Worm (Caenorhabditis elegans) whole organism, L1 larva: ENCODE measurements around the gene K01D12.15.

Experiments
- F16B12.6 ChIP-seq: fragments of 150-350 bp; optimal IDR thresholded peaks from 2 replicates; lab custom pipeline; 2014; ENCODE audit warnings: missing biosample characterization, missing genetic modification characterization
- Y116A8C.19 ChIP-seq: sonication (generic microtip); optimal IDR thresholded peaks from 2 replicates; lab custom pipeline; 2016; ENCODE audit warnings: missing compliant biosample characterization, missing genetic modification characterization, borderline replicate concordance
- aha-1 ChIP-seq: fragments of 150-350 bp; optimal IDR thresholded peaks from 2 replicates; lab custom pipeline; 2014; ENCODE audit warnings: missing biosample characterization, missing genetic modification characterization
- aly-2 ChIP-seq: fragments of 150-350 bp; optimal IDR thresholded peaks from 2 replicates; lab custom pipeline; 2014; ENCODE audit warnings: missing biosample characterization, missing genetic modification characterization
- blmp-1 ChIP-seq: fragments of 150-350 bp; optimal IDR thresholded peaks from 2 replicates; lab custom pipeline; 2014; ENCODE audit warnings: missing biosample characterization, missing genetic modification characterization
- ceh-8 ChIP-seq: fragments of 200-800 bp; sonication (Bioruptor generic); optimal IDR thresholded peaks from 2 replicates; lab custom pipeline; 2018; ENCODE audit warnings: mild to moderate bottlenecking, missing genetic modification characterization, moderate library complexity, missing compliant biosample characterization
- ceh-90 ChIP-seq: sonication (generic microtip); optimal IDR thresholded peaks from 2 replicates; lab custom pipeline; 2016; ENCODE audit warnings: missing genetic modification characterization, missing compliant biosample characterization
- ces-1 ChIP-seq: fragments of 150-350 bp; optimal IDR thresholded peaks from 2 replicates; lab custom pipeline; 2014; ENCODE audit warnings: missing biosample characterization, missing genetic modification reagents, missing genetic modification characterization
- dsc-1 ChIP-seq: sonication (generic microtip); optimal IDR thresholded peaks from 2 replicates; lab custom pipeline; 2016; ENCODE audit warnings: mild to moderate bottlenecking, missing genetic modification characterization, missing compliant biosample characterization
- efl-3 ChIP-seq: fragments of 200-800 bp; sonication (Bioruptor generic); optimal IDR thresholded peaks from 2 replicates; lab custom pipeline; 2018; ENCODE audit warnings: mild to moderate bottlenecking, missing genetic modification characterization, missing compliant biosample characterization
- egl-13 ChIP-seq: sonication (generic microtip); optimal IDR thresholded peaks from 2 replicates; lab custom pipeline; 2016; ENCODE audit warnings: missing genotype, missing genetic modification reagents, missing genetic modification characterization, missing compliant biosample characterization
- egl-27 ChIP-seq, 2 experiments: fragments of 150-350 bp in 1 of 2; sonication (generic microtip); optimal IDR thresholded peaks; 3 replicates each; lab custom pipeline; 2017 to 2018; ENCODE audit warnings: missing biosample characterization in 2 of 2, missing genetic modification characterization in 2 of 2, missing genetic modification reagents in 2 of 2
- elt-2 ChIP-seq: sonication (generic microtip); optimal IDR thresholded peaks from 2 replicates; lab custom pipeline; 2016; ENCODE audit warnings: missing genetic modification characterization, mild to moderate bottlenecking, inconsistent platforms, missing compliant biosample characterization, missing genetic modification reagents
- elt-3 ChIP-seq, 6 experiments: fragments of 150-350 bp in 1 of 6; sonication (generic microtip); optimal IDR thresholded peaks; 2 replicates each; lab custom pipeline; 2017 to 2018; ENCODE audit warnings: missing biosample characterization in 6 of 6, missing genetic modification characterization in 6 of 6, inconsistent platforms in 1 of 6
- ets-5 ChIP-seq: fragments of 200-800 bp; sonication (Bioruptor generic); IDR thresholded peaks from 2 replicates; pipeline ENCODE4 v1.3.6; 2022; ENCODE audit warnings: missing genetic modification characterization, missing compliant biosample characterization
- fkh-4 ChIP-seq: sonication (generic microtip); optimal IDR thresholded peaks from 2 replicates; lab custom pipeline; 2016; ENCODE audit warnings: missing compliant biosample characterization, missing genetic modification characterization, borderline replicate concordance
- grh-1 ChIP-seq: fragments of 200-800 bp; sonication (Bioruptor generic); IDR thresholded peaks from 2 replicates; pipeline ENCODE4 v1.3.6; 2022; ENCODE audit warnings: missing genetic modification reagents, missing genetic modification characterization, missing compliant biosample characterization
- hpl-2 ChIP-seq: fragments of 150-350 bp; optimal IDR thresholded peaks from 2 replicates; lab custom pipeline; 2014; ENCODE audit warnings: missing biosample characterization, missing genetic modification reagents, missing genetic modification characterization
- isw-1 ChIP-seq: fragments of 200-800 bp; sonication (Bioruptor generic); IDR thresholded peaks from 2 replicates; pipeline ENCODE4 v1.3.6; 2022; ENCODE audit warnings: missing genetic modification characterization, missing compliant biosample characterization
- jun-1 ChIP-seq: fragments of 150-350 bp; optimal IDR thresholded peaks from 2 replicates; lab custom pipeline; 2014; ENCODE audit warnings: missing biosample characterization, missing genetic modification reagents, missing genetic modification characterization
- lin-13 ChIP-seq: fragments of 150-350 bp; optimal IDR thresholded peaks from 2 replicates; lab custom pipeline; 2014; ENCODE audit warnings: missing biosample characterization, missing genetic modification reagents, missing genetic modification characterization
- lin-14 ChIP-seq: fragments of 200-800 bp; sonication (Bioruptor generic); optimal IDR thresholded peaks from 2 replicates; lab custom pipeline; 2018; ENCODE audit warnings: mild to moderate bottlenecking, missing genetic modification characterization, moderate library complexity, missing compliant biosample characterization
- lin-15B ChIP-seq: fragments of 150-350 bp; sonication (generic microtip); optimal IDR thresholded peaks from 3 replicates; lab custom pipeline; 2014; ENCODE audit warnings: missing biosample characterization, missing genetic modification characterization
- lir-3 ChIP-seq: sonication (generic microtip); optimal IDR thresholded peaks from 2 replicates; lab custom pipeline; 2016; ENCODE audit warnings: mild to moderate bottlenecking, missing genetic modification characterization, moderate library complexity, missing compliant biosample characterization; ENCODE audit not compliant: poor library complexity
- lsy-2 ChIP-seq, 2 experiments: fragments of 150-350 bp; optimal IDR thresholded peaks; 2 replicates each; lab custom pipeline; 2014; ENCODE audit warnings: missing biosample characterization in 2 of 2, missing genetic modification characterization in 2 of 2
- mab-9 ChIP-seq: fragments of 200-800 bp; sonication (Bioruptor generic); IDR thresholded peaks from 2 replicates; pipeline ENCODE4 v1.3.6; 2022; ENCODE audit warnings: missing genetic modification reagents, missing genetic modification characterization, missing compliant biosample characterization
- mef-2 ChIP-seq: fragments of 150-350 bp; optimal IDR thresholded peaks from 2 replicates; lab custom pipeline; 2014; ENCODE audit warnings: missing biosample characterization, missing genetic modification characterization
- mep-1 ChIP-seq: fragments of 150-350 bp; optimal IDR thresholded peaks from 2 replicates; lab custom pipeline; 2014; ENCODE audit warnings: missing biosample characterization, missing genetic modification characterization
- nhr-11 ChIP-seq: fragments of 150-350 bp; optimal IDR thresholded peaks from 2 replicates; lab custom pipeline; 2014; ENCODE audit warnings: missing biosample characterization, missing genetic modification characterization
- nhr-12 ChIP-seq: sonication (generic microtip); optimal IDR thresholded peaks from 2 replicates; lab custom pipeline; 2017; ENCODE audit warnings: missing biosample characterization, missing genetic modification characterization
- nhr-19 ChIP-seq: fragments of 200-800 bp; sonication (Bioruptor generic); conservative IDR thresholded peaks from 2 replicates; pipeline ENCODE4 v1.3.6; 2022; ENCODE audit warnings: missing genetic modification characterization, missing compliant biosample characterization
- nhr-20 ChIP-seq: sonication (generic microtip); optimal IDR thresholded peaks from 2 replicates; lab custom pipeline; 2016; ENCODE audit warnings: mild to moderate bottlenecking, missing genetic modification characterization, missing compliant biosample characterization
- nhr-237 ChIP-seq: fragments of 150-350 bp; optimal IDR thresholded peaks from 2 replicates; lab custom pipeline; 2014; ENCODE audit warnings: missing biosample characterization, missing genetic modification characterization
- nhr-47 ChIP-seq: sonication (generic microtip); optimal IDR thresholded peaks from 2 replicates; lab custom pipeline; 2016; ENCODE audit warnings: mild to moderate bottlenecking, missing genetic modification characterization, moderate library complexity, missing compliant biosample characterization
- nhr-76 ChIP-seq: sonication (generic microtip); optimal IDR thresholded peaks from 2 replicates; lab custom pipeline; 2017; ENCODE audit warnings: missing biosample characterization, missing genetic modification characterization
- nhr-77 ChIP-seq: fragments of 150-350 bp; optimal IDR thresholded peaks from 2 replicates; lab custom pipeline; 2014; ENCODE audit warnings: missing biosample characterization, missing genetic modification characterization
- nhr-84 ChIP-seq: sonication (generic microtip); optimal IDR thresholded peaks from 2 replicates; lab custom pipeline; 2017; ENCODE audit warnings: missing biosample characterization, missing genetic modification characterization
- nhr-90 ChIP-seq: sonication (generic microtip); optimal IDR thresholded peaks from 2 replicates; lab custom pipeline; 2016; ENCODE audit warnings: mild to moderate bottlenecking, missing genetic modification characterization, missing compliant biosample characterization; ENCODE audit not compliant: poor library complexity
- pax-3 ChIP-seq: fragments of 200-800 bp; sonication (Bioruptor generic); optimal IDR thresholded peaks from 2 replicates; lab custom pipeline; 2018; ENCODE audit warnings: mild to moderate bottlenecking, missing genetic modification characterization, moderate library complexity, missing compliant biosample characterization
- pqm-1 ChIP-seq: sonication (generic microtip); optimal IDR thresholded peaks from 3 replicates; lab custom pipeline; 2017; ENCODE audit warnings: missing biosample characterization, missing genetic modification characterization
- skn-1 ChIP-seq: fragments of 150-350 bp; optimal IDR thresholded peaks from 2 replicates; lab custom pipeline; 2014; ENCODE audit warnings: missing biosample characterization, missing genetic modification characterization
- snpc-4 ChIP-seq: fragments of 150-350 bp; optimal IDR thresholded peaks from 2 replicates; lab custom pipeline; 2014; ENCODE audit warnings: missing biosample characterization, missing genetic modification characterization
- snu-23 ChIP-seq: sonication (generic microtip); optimal IDR thresholded peaks from 2 replicates; lab custom pipeline; 2016; ENCODE audit warnings: missing genetic modification characterization, missing compliant biosample characterization
- sox-4 ChIP-seq: sonication (generic microtip); optimal IDR thresholded peaks from 2 replicates; lab custom pipeline; 2016; ENCODE audit warnings: missing genetic modification characterization, missing compliant biosample characterization
- sup-37 ChIP-seq: fragments of 200-800 bp; sonication (Bioruptor generic); optimal IDR thresholded peaks from 2 replicates; lab custom pipeline; 2018; ENCODE audit warnings: mild to moderate bottlenecking, missing genetic modification characterization, missing compliant biosample characterization
- tbx-2 ChIP-seq: sonication (generic microtip); optimal IDR thresholded peaks from 2 replicates; lab custom pipeline; 2016; ENCODE audit warnings: missing genetic modification characterization, missing compliant biosample characterization
- tlp-1 ChIP-seq: fragments of 150-350 bp; optimal IDR thresholded peaks from 2 replicates; lab custom pipeline; 2014; ENCODE audit warnings: missing biosample characterization, missing genetic modification characterization
- unc-62 ChIP-seq: fragments of 150-350 bp; optimal IDR thresholded peaks from 2 replicates; lab custom pipeline; 2014; ENCODE audit warnings: missing biosample characterization, missing genetic modification reagents, missing genetic modification characterization
- unc-86 ChIP-seq: sonication (generic microtip); optimal IDR thresholded peaks from 2 replicates; lab custom pipeline; 2016; ENCODE audit warnings: missing genetic modification characterization, missing compliant biosample characterization
- unc-98 ChIP-seq: fragments of 200-800 bp; sonication (Bioruptor generic); IDR thresholded peaks from 2 replicates; pipeline ENCODE4 v1.3.6; 2022; ENCODE audit warnings: missing genetic modification characterization, missing compliant biosample characterization
- vab-15 ChIP-seq: sonication (generic microtip); optimal IDR thresholded peaks from 2 replicates; lab custom pipeline; 2017; ENCODE audit warnings: missing genotype, mild to moderate bottlenecking, missing genetic modification characterization, missing compliant biosample characterization
- xbp-1 ChIP-seq: sonication (generic microtip); optimal IDR thresholded peaks from 2 replicates; lab custom pipeline; 2016; ENCODE audit warnings: missing genetic modification characterization, missing compliant biosample characterization
- zip-4 ChIP-seq: fragments of 200-800 bp; sonication (Bioruptor generic); optimal IDR thresholded peaks from 2 replicates; lab custom pipeline; 2018; ENCODE audit warnings: mild to moderate bottlenecking, missing genetic modification characterization, moderate library complexity, missing compliant biosample characterization
- ztf-11 ChIP-seq, 2 experiments: sonication (generic microtip); optimal IDR thresholded peaks; 2 replicates each; lab custom pipeline; 2016 to 2017; ENCODE audit warnings: missing genetic modification characterization in 2 of 2, missing biosample characterization in 1 of 2, missing compliant biosample characterization in 1 of 2

Gene K01D12.15

ce11 chrV:12408996-12409395, 22.7 kb downstream of the K01D12.15 start:
- TF ChIP-seq unc-86 (no peak), isw-1 (GFP tag; lab: Robert Waterston, UW) (no peak), pax-3 (tag; lab: Kevin White, UChicago) (no peak), aha-1 (tag; lab: Kevin White, UChicago) (no peak), nhr-11 (no peak), dsc-1 (tag; lab: Kevin White, UChicago) (no peak), nhr-47 (tag; lab: Kevin White, UChicago) (no peak), nhr-76 (tag; lab: Kevin White, UChicago) (no peak), nhr-12 (tag; lab: Kevin White, UChicago) (no peak), lin-14 (GFP tag; lab: Kevin White, UChicago) (peak; percentile 72), unc-98 (GFP tag; lab: Robert Waterston, UW) (no peak), sup-37 (no peak), tbx-2 (tag; lab: Kevin White, UChicago) (no peak), nhr-90 (tag; lab: Kevin White, UChicago) (no peak), ceh-90 (no peak), ceh-8 (GFP tag; lab: Kevin White, UChicago) (no peak), egl-13 (tag; lab: Kevin White, UChicago) (no peak), nhr-77 (tag; lab: Kevin White, UChicago) (no peak), zip-4 (GFP tag; lab: Kevin White, UChicago) (no peak), jun-1 (tag; lab: Kevin White, UChicago) (no peak), aly-2 (tag; lab: Kevin White, UChicago) (no peak), sox-4 (tag; lab: Kevin White, UChicago) (no peak), nhr-20 (tag; lab: Kevin White, UChicago) (peak; percentile 45), lin-15B (tag; lab: Kevin White, UChicago) (no peak), nhr-19 (GFP tag; lab: Robert Waterston, UW) (no peak), tlp-1 (tag; lab: Kevin White, UChicago) (no peak), grh-1 (no peak), fkh-4 (tag; lab: Kevin White, UChicago) (no peak), nhr-237 (tag; lab: Kevin White, UChicago) (no peak), ces-1 (GFP tag; lab: Kevin White, UChicago) (no peak), hpl-2 (GFP tag; lab: Kevin White, UChicago) (no peak), elt-3 (tag; optimal IDR thresholded peaks at IDR 0.05; lab: Kevin White, UChicago) (peak in 1 of 6 experiments; percentile 0), mab-9 (GFP tag; lab: Robert Waterston, UW) (no peak), skn-1 (peak; percentile 85), snpc-4 (tag; lab: Kevin White, UChicago) (no peak), mef-2 (no peak), elt-2 (no peak), Y116A8C.19 (no peak), mep-1 (tag; lab: Kevin White, UChicago) (no peak), blmp-1 (tag; lab: Kevin White, UChicago) (peak; percentile 48), pqm-1 (tag; lab: Kevin White, UChicago) (no peak), F16B12.6 (tag; lab: Kevin White, UChicago) (no peak), egl-27 (tag; optimal IDR thresholded peaks at IDR 0.05; lab: Kevin White, UChicago) (no peak), ets-5 (GFP tag; lab: Robert Waterston, UW) (no peak), lsy-2 (tag; optimal IDR thresholded peaks at IDR 0.05; lab: Kevin White, UChicago) (no peak), efl-3 (no peak), nhr-84 (no peak), snu-23 (GFP tag; lab: Kevin White, UChicago) (peak; percentile 37), ztf-11 (tag; optimal IDR thresholded peaks at IDR 0.05; lab: Kevin White, UChicago) (no peak), lin-13 (GFP tag; lab: Kevin White, UChicago) (no peak), vab-15 (tag; lab: Kevin White, UChicago) (no peak), lir-3 (tag; lab: Kevin White, UChicago) (no peak), unc-62 (GFP tag; lab: Kevin White, UChicago) (no peak), xbp-1 (tag; lab: Kevin White, UChicago) (peak; percentile 62)
